Worm (Caenorhabditis elegans): ENCODE measurements around the gene best-16.

DNA sequence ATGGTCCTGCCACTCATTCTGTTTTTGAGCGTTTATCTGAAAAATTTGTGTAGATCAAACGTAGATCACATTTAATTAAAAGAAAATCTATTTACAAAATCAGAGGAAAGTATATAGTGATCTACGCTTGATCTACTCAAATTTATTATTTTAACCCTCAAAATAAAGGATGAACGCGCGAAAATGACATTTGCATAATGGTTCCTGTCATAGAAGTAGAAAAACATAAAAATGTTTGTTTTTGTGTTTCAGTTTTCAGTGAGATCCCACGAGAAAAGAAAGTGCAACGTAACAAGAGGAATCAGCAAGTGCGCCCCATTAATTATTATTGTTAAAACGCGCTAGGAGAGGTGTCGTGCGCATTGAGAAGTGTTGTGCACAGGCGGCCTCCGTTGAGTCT, 15.7 kb upstream of the best-16 start:
- TF ChIP-seq ztf-23 (GFP tag; IDR thresholded peaks at IDR 0.05) (no peak), cog-1 (tag; optimal IDR thresholded peaks at IDR 0.05) (no peak), klf-2 (GFP tag; conservative IDR thresholded peaks at IDR 0.05) (no peak), flt-1 (GFP tag; IDR thresholded peaks at IDR 0.05) (no peak)
